Worm (Caenorhabditis elegans): ENCODE data around the gene sphk-1.

The sphk-1 gene

ce11 chrII:8737456-8737855 lies 36.0 kb upstream of the sphk-1 start, which contains the start of gene idpb-4:
idpb-4 (minus strand) TSS chrII:8737556.
- no peak for TF ChIP-seq T22C8.4 (GFP tag; IDR thresholded peaks at IDR 0.05)
- TF ChIP-seq tab-1 (GFP tag; IDR thresholded peaks at IDR 0.05): no peak
- no peak for TF ChIP-seq flt-1 (GFP tag; IDR thresholded peaks at IDR 0.05)
- no peak for TF ChIP-seq ref-1 (GFP tag; conservative IDR thresholded peaks at IDR 0.05)
- no peak for TF ChIP-seq cog-1 (tag; optimal IDR thresholded peaks at IDR 0.05)
- TF ChIP-seq ztf-23 (GFP tag; IDR thresholded peaks at IDR 0.05): no peak
- no peak for TF ChIP-seq med-1 (GFP tag; optimal IDR thresholded peaks at IDR 0.05; ENCODE audit: insufficient read depth)
- TF ChIP-seq ztf-29 (GFP tag; IDR thresholded peaks at IDR 0.05): no peak
- no peak for TF ChIP-seq klf-2 (GFP tag; conservative IDR thresholded peaks at IDR 0.05)

DNA sequence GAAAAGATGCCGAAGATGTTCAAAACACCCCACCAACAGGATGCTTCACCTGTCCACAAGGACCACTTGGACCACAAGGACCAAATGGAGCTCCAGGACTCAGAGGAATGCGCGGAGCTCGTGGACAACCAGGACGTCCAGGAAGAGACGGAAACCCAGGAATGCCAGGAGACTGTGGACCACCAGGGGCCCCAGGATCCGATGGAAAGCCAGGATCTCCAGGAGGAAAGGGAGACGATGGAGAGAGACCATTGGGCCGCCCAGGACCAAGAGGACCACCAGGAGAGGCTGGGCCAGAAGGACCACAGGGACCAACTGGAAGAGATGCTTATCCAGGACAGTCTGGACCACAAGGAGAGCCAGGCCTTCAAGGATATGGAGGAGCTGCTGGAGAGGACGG lies 32.2 kb upstream of the sphk-1 start:
- no peak for TF ChIP-seq flt-1 (GFP tag; IDR thresholded peaks at IDR 0.05)

- TF ChIP-seq ref-1 (GFP tag; conservative IDR thresholded peaks at IDR 0.05) (no peak), tab-1 (GFP tag; IDR thresholded peaks at IDR 0.05) (no peak), ztf-23 (GFP tag; IDR thresholded peaks at IDR 0.05) (no peak), med-1 (GFP tag; optimal IDR thresholded peaks at IDR 0.05; ENCODE audit: insufficient read depth) (no peak), T22C8.4 (GFP tag; IDR thresholded peaks at IDR 0.05) (no peak)
Observed at ce11 chrII:8732339-8733100, 31.1 kb upstream of the sphk-1 start, which contains the start of gene rol-6. rol-6 (plus strand) TSS chrII:8733050.

ce11 chrII:8731736-8732229 lies 30.3 kb upstream of the sphk-1 start:
- no peak for TF ChIP-seq tab-1 (GFP tag; IDR thresholded peaks at IDR 0.05)
- no peak for TF ChIP-seq T22C8.4 (GFP tag; IDR thresholded peaks at IDR 0.05)
- TF ChIP-seq flt-1 (GFP tag; IDR thresholded peaks at IDR 0.05): no peak
- TF ChIP-seq cog-1 (tag; optimal IDR thresholded peaks at IDR 0.05): no peak
- TF ChIP-seq ztf-23 (GFP tag; IDR thresholded peaks at IDR 0.05): no peak
- no peak for TF ChIP-seq med-1 (GFP tag; optimal IDR thresholded peaks at IDR 0.05; ENCODE audit: insufficient read depth)
- TF ChIP-seq ztf-29 (GFP tag; IDR thresholded peaks at IDR 0.05): no peak
- TF ChIP-seq ref-1 (GFP tag; conservative IDR thresholded peaks at IDR 0.05): no peak
- no peak for TF ChIP-seq klf-2 (GFP tag; conservative IDR thresholded peaks at IDR 0.05)

ce11 chrII:8730960-8731693 lies 29.7 kb upstream of the sphk-1 start:
- TF ChIP-seq klf-2 (GFP tag; conservative IDR thresholded peaks at IDR 0.05) (no peak), T22C8.4 (GFP tag; IDR thresholded peaks at IDR 0.05) (no peak), ztf-29 (GFP tag; IDR thresholded peaks at IDR 0.05) (no peak), med-1 (GFP tag; optimal IDR thresholded peaks at IDR 0.05; ENCODE audit: insufficient read depth) (no peak), ztf-23 (GFP tag; IDR thresholded peaks at IDR 0.05) (no peak), ref-1 (GFP tag; conservative IDR thresholded peaks at IDR 0.05) (no peak), cog-1 (tag; optimal IDR thresholded peaks at IDR 0.05) (no peak)

DNA sequence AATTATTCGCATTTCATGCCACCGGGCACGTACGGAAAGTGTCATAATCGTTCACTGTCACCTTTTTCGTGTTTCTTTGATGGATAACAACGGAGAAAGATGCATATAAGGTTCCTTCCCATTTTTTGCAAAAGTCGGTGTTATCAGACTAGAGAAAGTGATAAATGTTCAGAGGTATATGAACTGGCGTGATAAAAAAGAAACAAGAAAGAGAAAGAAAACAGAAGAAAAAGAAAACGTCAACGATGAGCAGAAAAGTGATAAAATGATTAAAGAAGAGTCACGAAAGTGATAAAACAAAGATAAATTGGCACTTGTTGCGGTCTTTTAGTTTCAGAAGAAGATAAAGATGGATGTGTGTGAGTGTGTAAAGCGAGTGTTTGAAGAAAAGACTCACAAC lies 28.8 kb upstream of the sphk-1 start:
- TF ChIP-seq klf-2 (GFP tag; conservative IDR thresholded peaks at IDR 0.05): no peak
- TF ChIP-seq med-1 (GFP tag; optimal IDR thresholded peaks at IDR 0.05; ENCODE audit: insufficient read depth): no peak
- TF ChIP-seq cog-1 (tag; optimal IDR thresholded peaks at IDR 0.05): no peak
- no peak for TF ChIP-seq ztf-23 (GFP tag; IDR thresholded peaks at IDR 0.05)
- no peak for TF ChIP-seq T22C8.4 (GFP tag; IDR thresholded peaks at IDR 0.05)
- no peak for TF ChIP-seq ztf-29 (GFP tag; IDR thresholded peaks at IDR 0.05)
- TF ChIP-seq ref-1 (GFP tag; conservative IDR thresholded peaks at IDR 0.05): no peak
- no peak for TF ChIP-seq flt-1 (GFP tag; IDR thresholded peaks at IDR 0.05)
- no peak for TF ChIP-seq tab-1 (GFP tag; IDR thresholded peaks at IDR 0.05)

DNA sequence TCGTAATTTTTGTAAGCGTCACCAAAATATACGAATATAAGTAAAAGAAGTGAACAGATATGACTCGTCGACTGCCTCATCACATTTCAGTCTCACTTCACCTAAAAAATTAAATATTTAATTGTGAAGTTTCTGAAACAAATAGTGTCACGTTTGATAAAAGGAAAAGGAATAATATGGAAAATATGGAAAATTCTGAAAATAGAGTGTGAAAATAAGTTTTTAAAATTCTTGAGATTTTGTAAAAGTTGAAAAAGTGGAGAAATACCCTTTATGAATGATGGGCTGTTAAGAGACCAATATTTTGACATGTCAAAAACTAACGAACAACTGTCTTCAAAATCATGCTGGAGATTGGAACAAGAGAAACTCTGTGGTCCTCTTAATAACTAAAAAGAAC lies 25.2 kb upstream of the sphk-1 start, which contains the start of gene T01B7.9:
TSS of gene T01B7.9 (minus strand) at position 101 of the 400 bp plus-strand sequence.
- TF ChIP-seq ref-1 (GFP tag; conservative IDR thresholded peaks at IDR 0.05): no peak
- TF ChIP-seq flt-1 (GFP tag; IDR thresholded peaks at IDR 0.05): no peak
- no peak for TF ChIP-seq tab-1 (GFP tag; IDR thresholded peaks at IDR 0.05)
- no peak for TF ChIP-seq med-1 (GFP tag; optimal IDR thresholded peaks at IDR 0.05; ENCODE audit: insufficient read depth)
- TF ChIP-seq ztf-23 (GFP tag; IDR thresholded peaks at IDR 0.05): no peak
- no peak for TF ChIP-seq T22C8.4 (GFP tag; IDR thresholded peaks at IDR 0.05)
- TF ChIP-seq klf-2 (GFP tag; conservative IDR thresholded peaks at IDR 0.05): no peak
- no peak for TF ChIP-seq ztf-29 (GFP tag; IDR thresholded peaks at IDR 0.05)
- no peak for TF ChIP-seq cog-1 (tag; optimal IDR thresholded peaks at IDR 0.05)

DNA sequence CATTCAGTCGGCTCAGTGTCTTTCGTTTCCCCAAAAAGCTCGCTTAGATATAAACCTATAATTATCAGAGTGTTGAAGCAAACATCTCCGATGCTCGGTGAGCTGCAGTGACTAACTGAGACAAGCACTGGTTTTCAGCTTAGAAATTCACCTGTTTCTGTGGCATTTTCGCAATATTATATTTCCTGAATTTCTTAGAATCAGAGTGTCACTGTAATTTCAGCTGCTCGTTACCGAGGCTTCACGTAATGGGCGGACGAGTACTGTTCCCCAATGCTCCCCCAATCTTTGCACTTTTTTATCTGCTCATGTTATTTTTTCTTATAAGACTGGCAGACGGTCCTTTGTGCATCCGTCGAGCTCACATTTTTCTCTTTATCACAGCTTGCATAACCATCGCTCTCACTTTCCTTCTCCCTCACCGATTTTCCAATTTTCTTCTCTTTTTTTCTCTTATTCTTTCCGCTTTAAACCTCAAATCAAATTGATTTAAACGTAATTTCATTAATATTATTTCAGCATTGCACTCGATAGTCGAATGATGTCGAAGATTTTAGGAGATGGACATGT lies 20.6 kb upstream of the sphk-1 start, which contains the start of gene trcs-2:
TSS of gene trcs-2 (plus strand) at position 520 of the 570 bp plus-strand sequence.
- TF ChIP-seq klf-2 (GFP tag; conservative IDR thresholded peaks at IDR 0.05) (no peak), T22C8.4 (GFP tag; IDR thresholded peaks at IDR 0.05) (no peak), ztf-23 (GFP tag; IDR thresholded peaks at IDR 0.05) (no peak), cog-1 (tag; optimal IDR thresholded peaks at IDR 0.05) (no peak), med-1 (GFP tag; optimal IDR thresholded peaks at IDR 0.05; ENCODE audit: insufficient read depth) (no peak), ref-1 (GFP tag; conservative IDR thresholded peaks at IDR 0.05) (no peak), ztf-29 (GFP tag; IDR thresholded peaks at IDR 0.05) (no peak), tab-1 (GFP tag; IDR thresholded peaks at IDR 0.05) (no peak), flt-1 (GFP tag; IDR thresholded peaks at IDR 0.05) (no peak)

DNA sequence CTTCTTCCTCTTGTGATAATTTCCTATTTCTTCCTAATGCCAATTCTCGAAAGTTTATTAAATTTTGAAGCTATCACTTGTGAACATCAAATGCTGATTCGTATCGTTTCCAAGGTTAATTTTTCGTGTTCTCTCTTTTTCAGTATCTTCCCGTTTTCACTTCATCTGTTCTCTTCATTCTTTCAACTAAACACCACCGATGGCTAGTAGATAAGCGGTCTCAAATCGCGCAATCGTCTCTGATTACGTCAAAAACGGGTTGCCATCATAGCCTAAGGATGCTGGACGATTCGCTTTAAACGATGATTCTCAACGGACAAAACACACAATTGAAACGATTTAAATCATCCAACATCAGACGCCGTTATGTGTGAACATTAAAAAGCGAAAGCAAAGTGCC lies 16.1 kb upstream of the sphk-1 start:
- TF ChIP-seq ztf-23 (GFP tag; IDR thresholded peaks at IDR 0.05) (no peak), med-1 (GFP tag; optimal IDR thresholded peaks at IDR 0.05; ENCODE audit: insufficient read depth) (no peak), ztf-29 (GFP tag; IDR thresholded peaks at IDR 0.05) (no peak), T22C8.4 (GFP tag; IDR thresholded peaks at IDR 0.05) (no peak)

Data from whole organism, midembryonic.